Worm (Caenorhabditis elegans): ENCODE data around the gene C25G4.8.

The C25G4.8 gene

ce11 chrIV:12454750-12455149 is 8.5 kb downstream of the C25G4.8 start, which contains the start of gene smz-1:
Gene smz-1 (plus strand): TSS chrIV:12455050.
- no peak for TF ChIP-seq ceh-28 (tag; optimal IDR thresholded peaks at IDR 0.05)

ce11 chrIV:12454115-12454514 is 9.2 kb downstream of the C25G4.8 start, which contains the start of gene spe-44:
Gene spe-44 (minus strand): TSS chrIV:12454215.
- TF ChIP-seq ama-1 (optimal IDR thresholded peaks at IDR 0.05) (no peak), ZK546.5 (tag; optimal IDR thresholded peaks at IDR 0.05) (no peak), egl-5 (tag; optimal IDR thresholded peaks at IDR 0.05) (no peak), nhr-23 (tag; optimal IDR thresholded peaks at IDR 0.05) (no peak), ceh-9 (tag; optimal IDR thresholded peaks at IDR 0.05) (no peak), nhr-67 (tag; optimal IDR thresholded peaks at IDR 0.05) (no peak), lsy-12 (tag; optimal IDR thresholded peaks at IDR 0.05) (no peak), unc-39 (tag; optimal IDR thresholded peaks at IDR 0.05) (no peak), elt-2 (tag; optimal IDR thresholded peaks at IDR 0.05) (no peak)

- peak; percentile 27 for TF ChIP-seq lin-39 (tag; optimal IDR thresholded peaks at IDR 0.05)
- TF ChIP-seq fos-1 (tag; optimal IDR thresholded peaks at IDR 0.05) = no peak
- peak; percentile 51 for TF ChIP-seq lin-15B (tag; optimal IDR thresholded peaks at IDR 0.05)
- no peak for TF ChIP-seq elt-3 (tag; optimal IDR thresholded peaks at IDR 0.05)
- peak; percentile 30 for TF ChIP-seq nhr-25 (tag; optimal IDR thresholded peaks at IDR 0.05)
- TF ChIP-seq aly-2 (tag; optimal IDR thresholded peaks at IDR 0.05) = no peak
- no peak for TF ChIP-seq ceh-16 (tag; optimal IDR thresholded peaks at IDR 0.05)
- peak; percentile 38 for TF ChIP-seq nhr-23 (tag; optimal IDR thresholded peaks at IDR 0.05)
- no peak for TF ChIP-seq nhr-77 (tag; optimal IDR thresholded peaks at IDR 0.05)
- no peak for TF ChIP-seq ztf-11 (tag; optimal IDR thresholded peaks at IDR 0.05)
These were observed 11.9 kb downstream of the C25G4.8 start, which contains the start of gene dpy-26 for ce11 chrIV:12451225-12451831. Gene dpy-26 (minus strand): TSS chrIV:12451335.

ce11 chrIV:12445463-12445934 is 17.8 kb downstream of the C25G4.8 start, which contains the start of gene C25G4.3:
Gene C25G4.3 (minus strand): TSS chrIV:12445884.
- TF ChIP-seq snpc-4 (tag; optimal IDR thresholded peaks at IDR 0.05) (no peak), lsy-12 (tag; optimal IDR thresholded peaks at IDR 0.05) (no peak), zag-1 (tag; optimal IDR thresholded peaks at IDR 0.05) (no peak), daf-12 (tag; optimal IDR thresholded peaks at IDR 0.05) (no peak), ama-1 (optimal IDR thresholded peaks at IDR 0.05) (no peak), nhr-23 (tag; optimal IDR thresholded peaks at IDR 0.05) (no peak)

- TF ChIP-seq ztf-11 (tag; optimal IDR thresholded peaks at IDR 0.05) = no peak
- no peak for TF ChIP-seq skn-1 (tag; optimal IDR thresholded peaks at IDR 0.05)
These were observed 19.3 kb downstream of the C25G4.8 start, which contains the start of gene C25G4.2 for ce11 chrIV:12443936-12444335. Gene C25G4.2 (minus strand): TSS chrIV:12444035.

- TF ChIP-seq nhr-28 (tag; optimal IDR thresholded peaks at IDR 0.05) = no peak
- no peak for TF ChIP-seq R02D3.7 (tag; optimal IDR thresholded peaks at IDR 0.05)
- no peak for TF ChIP-seq fkh-10 (GFP tag; optimal IDR thresholded peaks at IDR 0.05)
- no peak for TF ChIP-seq mml-1 (tag; optimal IDR thresholded peaks at IDR 0.05)
- TF ChIP-seq nhr-23 (tag; optimal IDR thresholded peaks at IDR 0.05) = no peak
- TF ChIP-seq ceh-82 (tag; optimal IDR thresholded peaks at IDR 0.05) = no peak
- no peak for TF ChIP-seq fkh-2 (tag; optimal IDR thresholded peaks at IDR 0.05)
- TF ChIP-seq lin-15B (tag; optimal IDR thresholded peaks at IDR 0.05) = no peak
- no peak for TF ChIP-seq skn-1 (tag; optimal IDR thresholded peaks at IDR 0.05)
- TF ChIP-seq nhr-237 (tag; optimal IDR thresholded peaks at IDR 0.05) = no peak
- no peak for TF ChIP-seq lin-39 (tag; optimal IDR thresholded peaks at IDR 0.05)
- no peak for TF ChIP-seq mdl-1 (tag; optimal IDR thresholded peaks at IDR 0.05)
- TF ChIP-seq aly-2 (tag; optimal IDR thresholded peaks at IDR 0.05) = no peak
- TF ChIP-seq sea-2 (GFP tag; optimal IDR thresholded peaks at IDR 0.05) = no peak
- TF ChIP-seq nhr-76 (tag; optimal IDR thresholded peaks at IDR 0.05) = no peak
- no peak for TF ChIP-seq zag-1 (tag; optimal IDR thresholded peaks at IDR 0.05)
- TF ChIP-seq snpc-4 (tag; optimal IDR thresholded peaks at IDR 0.05) = no peak
- TF ChIP-seq nhr-43 (tag; optimal IDR thresholded peaks at IDR 0.05; ENCODE audit: poor library complexity, severe bottlenecking) = no peak
- no peak for TF ChIP-seq lsy-12 (tag; optimal IDR thresholded peaks at IDR 0.05)
- no peak for TF ChIP-seq ceh-9 (tag; optimal IDR thresholded peaks at IDR 0.05)
These were observed 21.6 kb downstream of the C25G4.8 start, which contains the start of gene C25G4.17 for ce11 chrIV:12441715-12442114. Gene C25G4.17 (plus strand): TSS chrIV:12442015.

All from whole organism, L3 larva.